Worm (Caenorhabditis elegans) whole organism, L1 larva: ENCODE data around the gene acbp-6.

ENCODE experiments used
- C34B4.2 ChIP-seq: sonication (generic microtip); optimal IDR thresholded peaks from 2 replicates; lab custom pipeline; 2017; ENCODE audit warnings: mild to moderate bottlenecking, missing genetic modification characterization, missing compliant biosample characterization
- Y116A8C.19 ChIP-seq: sonication (generic microtip); optimal IDR thresholded peaks from 2 replicates; lab custom pipeline; 2016; ENCODE audit warnings: missing compliant biosample characterization, missing genetic modification characterization, borderline replicate concordance
- alr-1 ChIP-seq: fragments of 200-800 bp; sonication (Bioruptor generic); optimal IDR thresholded peaks from 2 replicates; lab custom pipeline; 2018; ENCODE audit warnings: borderline replicate concordance, mild to moderate bottlenecking, missing genetic modification characterization, missing compliant biosample characterization
- ceh-63 ChIP-seq: fragments of 200-800 bp; sonication (Bioruptor generic); optimal IDR thresholded peaks from 2 replicates; lab custom pipeline; 2018; ENCODE audit warnings: mild to moderate bottlenecking, missing genetic modification characterization, missing compliant biosample characterization
- ceh-8 ChIP-seq: fragments of 200-800 bp; sonication (Bioruptor generic); optimal IDR thresholded peaks from 2 replicates; lab custom pipeline; 2018; ENCODE audit warnings: mild to moderate bottlenecking, missing genetic modification characterization, moderate library complexity, missing compliant biosample characterization
- ceh-82 ChIP-seq, 3 experiments: fragments of 150-350 bp in 1 of 3; sonication (generic microtip) in 2 of 3; optimal IDR thresholded peaks; 2 replicates each; lab custom pipeline; 2014 to 2017; ENCODE audit warnings: missing biosample characterization in 3 of 3, missing genetic modification characterization in 3 of 3
- ceh-90 ChIP-seq: sonication (generic microtip); optimal IDR thresholded peaks from 2 replicates; lab custom pipeline; 2016; ENCODE audit warnings: missing genetic modification characterization, missing compliant biosample characterization
- dpl-1 ChIP-seq, 3 experiments: fragments of 150-350 bp in 2 of 3; sonication (generic microtip) in 1 of 3; optimal IDR thresholded peaks; 2 replicates each; lab custom pipeline; 2014 to 2017; ENCODE audit warnings: missing biosample characterization in 3 of 3, missing genetic modification characterization in 3 of 3, missing genetic modification reagents in 3 of 3
- dsc-1 ChIP-seq: sonication (generic microtip); optimal IDR thresholded peaks from 2 replicates; lab custom pipeline; 2016; ENCODE audit warnings: mild to moderate bottlenecking, missing genetic modification characterization, missing compliant biosample characterization
- efl-3 ChIP-seq: fragments of 200-800 bp; sonication (Bioruptor generic); optimal IDR thresholded peaks from 2 replicates; lab custom pipeline; 2018; ENCODE audit warnings: mild to moderate bottlenecking, missing genetic modification characterization, missing compliant biosample characterization
- egl-27 ChIP-seq, 2 experiments: fragments of 150-350 bp in 1 of 2; sonication (generic microtip); optimal IDR thresholded peaks; 3 replicates each; lab custom pipeline; 2017 to 2018; ENCODE audit warnings: missing biosample characterization in 2 of 2, missing genetic modification characterization in 2 of 2, missing genetic modification reagents in 2 of 2
- fkh-4 ChIP-seq: sonication (generic microtip); optimal IDR thresholded peaks from 2 replicates; lab custom pipeline; 2016; ENCODE audit warnings: missing compliant biosample characterization, missing genetic modification characterization, borderline replicate concordance
- grh-1 ChIP-seq: fragments of 200-800 bp; sonication (Bioruptor generic); IDR thresholded peaks from 2 replicates; pipeline ENCODE4 v1.3.6; 2022; ENCODE audit warnings: missing genetic modification reagents, missing genetic modification characterization, missing compliant biosample characterization
- hlh-17 ChIP-seq: fragments of 200-800 bp; sonication (Bioruptor generic); optimal IDR thresholded peaks from 2 replicates; lab custom pipeline; 2018; ENCODE audit warnings: missing genetic modification characterization, mild to moderate bottlenecking, missing compliant biosample characterization, moderate library complexity, borderline replicate concordance
- hpl-2 ChIP-seq: fragments of 150-350 bp; optimal IDR thresholded peaks from 2 replicates; lab custom pipeline; 2014; ENCODE audit warnings: missing biosample characterization, missing genetic modification reagents, missing genetic modification characterization
- irx-1 ChIP-seq: sonication (generic microtip); optimal IDR thresholded peaks from 2 replicates; lab custom pipeline; 2016; ENCODE audit warnings: missing genetic modification characterization, missing compliant biosample characterization
- isw-1 ChIP-seq: fragments of 200-800 bp; sonication (Bioruptor generic); IDR thresholded peaks from 2 replicates; pipeline ENCODE4 v1.3.6; 2022; ENCODE audit warnings: missing genetic modification characterization, missing compliant biosample characterization
- lin-13 ChIP-seq: fragments of 150-350 bp; optimal IDR thresholded peaks from 2 replicates; lab custom pipeline; 2014; ENCODE audit warnings: missing biosample characterization, missing genetic modification reagents, missing genetic modification characterization
- lin-14 ChIP-seq: fragments of 200-800 bp; sonication (Bioruptor generic); optimal IDR thresholded peaks from 2 replicates; lab custom pipeline; 2018; ENCODE audit warnings: mild to moderate bottlenecking, missing genetic modification characterization, moderate library complexity, missing compliant biosample characterization
- lin-35 ChIP-seq, 2 experiments: fragments of 150-350 bp; optimal IDR thresholded peaks; 2 replicates each; lab custom pipeline; 2014; ENCODE audit warnings: missing biosample characterization in 2 of 2, missing genetic modification characterization in 2 of 2, missing genetic modification reagents in 2 of 2
- lin-39 ChIP-seq: fragments of 150-350 bp; optimal IDR thresholded peaks from 2 replicates; lab custom pipeline; 2014; ENCODE audit warnings: missing biosample characterization, missing genetic modification reagents, missing genetic modification characterization
- lsy-2 ChIP-seq, 2 experiments: fragments of 150-350 bp; optimal IDR thresholded peaks; 2 replicates each; lab custom pipeline; 2014; ENCODE audit warnings: missing biosample characterization in 2 of 2, missing genetic modification characterization in 2 of 2
- mdl-1 ChIP-seq, 2 experiments: fragments of 150-350 bp; optimal IDR thresholded peaks; 2 replicates each; lab custom pipeline; 2014 to 2017; ENCODE audit warnings: missing biosample characterization in 2 of 2, missing genetic modification characterization in 2 of 2, inconsistent platforms in 1 of 2
- nhr-11 ChIP-seq: fragments of 150-350 bp; optimal IDR thresholded peaks from 2 replicates; lab custom pipeline; 2014; ENCODE audit warnings: missing biosample characterization, missing genetic modification characterization
- nhr-19 ChIP-seq: fragments of 200-800 bp; sonication (Bioruptor generic); conservative IDR thresholded peaks from 2 replicates; pipeline ENCODE4 v1.3.6; 2022; ENCODE audit warnings: missing genetic modification characterization, missing compliant biosample characterization
- nhr-20 ChIP-seq: sonication (generic microtip); optimal IDR thresholded peaks from 2 replicates; lab custom pipeline; 2016; ENCODE audit warnings: mild to moderate bottlenecking, missing genetic modification characterization, missing compliant biosample characterization
- nhr-237 ChIP-seq: fragments of 150-350 bp; optimal IDR thresholded peaks from 2 replicates; lab custom pipeline; 2014; ENCODE audit warnings: missing biosample characterization, missing genetic modification characterization
- nhr-85 ChIP-seq: sonication (generic microtip); peaks from one replicate; lab custom pipeline; 2016; ENCODE audit warnings: missing genetic modification characterization, inconsistent platforms, missing compliant biosample characterization
- nhr-90 ChIP-seq: sonication (generic microtip); optimal IDR thresholded peaks from 2 replicates; lab custom pipeline; 2016; ENCODE audit warnings: mild to moderate bottlenecking, missing genetic modification characterization, missing compliant biosample characterization; ENCODE audit not compliant: poor library complexity
- pag-3 ChIP-seq: sonication (generic microtip); optimal IDR thresholded peaks from 2 replicates; lab custom pipeline; 2017; ENCODE audit warnings: missing genetic modification characterization, mild to moderate bottlenecking, missing compliant biosample characterization, antibody characterized with exemption, borderline replicate concordance; ENCODE audit not compliant: insufficient read depth
- pax-3 ChIP-seq: fragments of 200-800 bp; sonication (Bioruptor generic); optimal IDR thresholded peaks from 2 replicates; lab custom pipeline; 2018; ENCODE audit warnings: mild to moderate bottlenecking, missing genetic modification characterization, moderate library complexity, missing compliant biosample characterization
- rnt-1 ChIP-seq: sonication (generic microtip); optimal IDR thresholded peaks from 2 replicates; lab custom pipeline; 2016; ENCODE audit warnings: mild to moderate bottlenecking, missing genetic modification characterization, moderate library complexity, missing compliant biosample characterization
- snpc-4 ChIP-seq: fragments of 150-350 bp; optimal IDR thresholded peaks from 2 replicates; lab custom pipeline; 2014; ENCODE audit warnings: missing biosample characterization, missing genetic modification characterization
- sox-4 ChIP-seq: sonication (generic microtip); optimal IDR thresholded peaks from 2 replicates; lab custom pipeline; 2016; ENCODE audit warnings: missing genetic modification characterization, missing compliant biosample characterization
- sup-37 ChIP-seq: fragments of 200-800 bp; sonication (Bioruptor generic); optimal IDR thresholded peaks from 2 replicates; lab custom pipeline; 2018; ENCODE audit warnings: mild to moderate bottlenecking, missing genetic modification characterization, missing compliant biosample characterization
- unc-130 ChIP-seq: fragments of 150-350 bp; optimal IDR thresholded peaks from 2 replicates; lab custom pipeline; 2017; ENCODE audit warnings: missing biosample characterization, missing genetic modification characterization, inconsistent platforms
- unc-30 ChIP-seq: sonication (generic microtip); optimal IDR thresholded peaks from 2 replicates; lab custom pipeline; 2017; ENCODE audit warnings: missing biosample characterization, missing genetic modification characterization
- unc-62 ChIP-seq: fragments of 150-350 bp; optimal IDR thresholded peaks from 2 replicates; lab custom pipeline; 2014; ENCODE audit warnings: missing biosample characterization, missing genetic modification reagents, missing genetic modification characterization
- xbp-1 ChIP-seq: sonication (generic microtip); optimal IDR thresholded peaks from 2 replicates; lab custom pipeline; 2016; ENCODE audit warnings: missing genetic modification characterization, missing compliant biosample characterization
- zag-1 ChIP-seq: fragments of 150-350 bp; optimal IDR thresholded peaks from 2 replicates; lab custom pipeline; 2014; ENCODE audit warnings: missing biosample characterization, missing genetic modification characterization

Gene acbp-6

ce11 chrII:11974048-11974995 is 790 bp upstream of the acbp-6 start (continued):
- TF ChIP-seq ceh-90 (no peak), grh-1 (GFP tag; lab: Robert Waterston, UW) (no peak; the same call in 1 of the 2 replicates), ceh-63 (GFP tag; lab: Kevin White, UChicago) (no peak), unc-30 (tag; lab: Kevin White, UChicago) (no peak), rnt-1 (tag; lab: Kevin White, UChicago) (peak; percentile 36), sox-4 (tag; lab: Kevin White, UChicago) (no peak), ceh-82 (tag; optimal IDR thresholded peaks at IDR 0.05; lab: Kevin White, UChicago) (no peak), lin-39 (tag; lab: Kevin White, UChicago) (peak; percentile 24), lsy-2 (tag; optimal IDR thresholded peaks at IDR 0.05; lab: Kevin White, UChicago) (peak; percentile 41 to 59), isw-1 (no peak), nhr-85 (tag; lab: Kevin White, UChicago) (peak; percentile 81), C34B4.2 (peak; percentile 24), nhr-237 (no peak), lin-13 (peak; percentile 22), nhr-11 (tag; lab: Kevin White, UChicago) (no peak), egl-27 (tag; optimal IDR thresholded peaks at IDR 0.05; lab: Kevin White, UChicago) (no peak), pax-3 (peak; percentile 36), zag-1 (tag; lab: Kevin White, UChicago) (no peak), mdl-1 (tag; optimal IDR thresholded peaks at IDR 0.05; lab: Kevin White, UChicago) (no peak), unc-130 (tag; lab: Kevin White, UChicago) (no peak), pag-3 (no peak), nhr-20 (tag; lab: Kevin White, UChicago) (peak; percentile 60), snpc-4 (tag; lab: Kevin White, UChicago) (no peak), nhr-19 (0 out of 2 replicates have a peak, but pooled peaks have one; percentile 53), dsc-1 (tag; lab: Kevin White, UChicago) (peak; percentile 18), sup-37 (GFP tag; lab: Kevin White, UChicago) (no peak), irx-1 (tag; lab: Kevin White, UChicago) (no peak), unc-62 (GFP tag; lab: Kevin White, UChicago) (no peak), nhr-90 (tag; lab: Kevin White, UChicago) (peak; percentile 24), xbp-1 (tag; lab: Kevin White, UChicago) (peak; percentile 4), hlh-17 (GFP tag; lab: Kevin White, UChicago) (peak; percentile 80), lin-35 (GFP tag; optimal IDR thresholded peaks at IDR 0.05; lab: Kevin White, UChicago) (peak in 1 of 2 experiments; percentile 43), efl-3 (no peak)

- no peak for TF ChIP-seq lin-14 (GFP tag; lab: Kevin White, UChicago)
- TF ChIP-seq dpl-1 (GFP tag; optimal IDR thresholded peaks at IDR 0.05; lab: Kevin White, UChicago): no peak
- no peak for TF ChIP-seq nhr-19
- TF ChIP-seq alr-1: no peak
- TF ChIP-seq nhr-90 (tag; lab: Kevin White, UChicago): no peak
- no peak for TF ChIP-seq hpl-2 (GFP tag; lab: Kevin White, UChicago)
- no peak for TF ChIP-seq xbp-1 (tag; lab: Kevin White, UChicago)
- TF ChIP-seq fkh-4 (tag; lab: Kevin White, UChicago): no peak
- no peak for TF ChIP-seq snpc-4 (tag; lab: Kevin White, UChicago)
- TF ChIP-seq C34B4.2: no peak
- TF ChIP-seq ceh-8 (GFP tag; lab: Kevin White, UChicago): no peak
- no peak for TF ChIP-seq Y116A8C.19 (tag; lab: Kevin White, UChicago)
These were observed 1.3 kb downstream of the acbp-6 start for ce11 chrII:11972266-11972665.
